Worm (Caenorhabditis elegans) whole organism, L1 larva: Measurements from ENCODE around the gene popl-1.

ENCODE experiments used
- C04F5.9 ChIP-seq: sonication (generic microtip); optimal IDR thresholded peaks from 2 replicates; lab custom pipeline; 2016; ENCODE audit warnings: missing genetic modification characterization, missing compliant biosample characterization
- C16A3.4 ChIP-seq: fragments of 150-350 bp; optimal IDR thresholded peaks from 2 replicates; lab custom pipeline; 2014; ENCODE audit warnings: missing biosample characterization, missing genetic modification characterization
- C34B4.2 ChIP-seq: sonication (generic microtip); optimal IDR thresholded peaks from 2 replicates; lab custom pipeline; 2017; ENCODE audit warnings: mild to moderate bottlenecking, missing genetic modification characterization, missing compliant biosample characterization
- F16B12.6 ChIP-seq: fragments of 150-350 bp; optimal IDR thresholded peaks from 2 replicates; lab custom pipeline; 2014; ENCODE audit warnings: missing biosample characterization, missing genetic modification characterization
- Y116A8C.19 ChIP-seq: sonication (generic microtip); optimal IDR thresholded peaks from 2 replicates; lab custom pipeline; 2016; ENCODE audit warnings: missing compliant biosample characterization, missing genetic modification characterization, borderline replicate concordance
- blmp-1 ChIP-seq: fragments of 150-350 bp; optimal IDR thresholded peaks from 2 replicates; lab custom pipeline; 2014; ENCODE audit warnings: missing biosample characterization, missing genetic modification characterization
- ceh-63 ChIP-seq: fragments of 200-800 bp; sonication (Bioruptor generic); optimal IDR thresholded peaks from 2 replicates; lab custom pipeline; 2018; ENCODE audit warnings: mild to moderate bottlenecking, missing genetic modification characterization, missing compliant biosample characterization
- ceh-8 ChIP-seq: fragments of 200-800 bp; sonication (Bioruptor generic); optimal IDR thresholded peaks from 2 replicates; lab custom pipeline; 2018; ENCODE audit warnings: mild to moderate bottlenecking, missing genetic modification characterization, moderate library complexity, missing compliant biosample characterization
- ceh-88 ChIP-seq: fragments of 200-800 bp; sonication (Bioruptor generic); IDR thresholded peaks from 2 replicates; pipeline ENCODE4 v1.3.6; 2022; ENCODE audit warnings: missing genetic modification characterization, missing compliant biosample characterization
- ces-1 ChIP-seq: fragments of 150-350 bp; optimal IDR thresholded peaks from 2 replicates; lab custom pipeline; 2014; ENCODE audit warnings: missing biosample characterization, missing genetic modification reagents, missing genetic modification characterization
- dpl-1 ChIP-seq, 3 experiments: fragments of 150-350 bp in 2 of 3; sonication (generic microtip) in 1 of 3; optimal IDR thresholded peaks; 2 replicates each; lab custom pipeline; 2014 to 2017; ENCODE audit warnings: missing biosample characterization in 3 of 3, missing genetic modification characterization in 3 of 3, missing genetic modification reagents in 3 of 3
- dsc-1 ChIP-seq: sonication (generic microtip); optimal IDR thresholded peaks from 2 replicates; lab custom pipeline; 2016; ENCODE audit warnings: mild to moderate bottlenecking, missing genetic modification characterization, missing compliant biosample characterization
- egl-13 ChIP-seq: sonication (generic microtip); optimal IDR thresholded peaks from 2 replicates; lab custom pipeline; 2016; ENCODE audit warnings: missing genotype, missing genetic modification reagents, missing genetic modification characterization, missing compliant biosample characterization
- egl-27 ChIP-seq, 2 experiments: fragments of 150-350 bp in 1 of 2; sonication (generic microtip); optimal IDR thresholded peaks; 3 replicates each; lab custom pipeline; 2017 to 2018; ENCODE audit warnings: missing biosample characterization in 2 of 2, missing genetic modification characterization in 2 of 2, missing genetic modification reagents in 2 of 2
- elt-2 ChIP-seq: sonication (generic microtip); optimal IDR thresholded peaks from 2 replicates; lab custom pipeline; 2016; ENCODE audit warnings: missing genetic modification characterization, mild to moderate bottlenecking, inconsistent platforms, missing compliant biosample characterization, missing genetic modification reagents
- elt-3 ChIP-seq, 6 experiments: fragments of 150-350 bp in 1 of 6; sonication (generic microtip); optimal IDR thresholded peaks; 2 replicates each; lab custom pipeline; 2017 to 2018; ENCODE audit warnings: missing biosample characterization in 6 of 6, missing genetic modification characterization in 6 of 6, inconsistent platforms in 1 of 6
- fkh-4 ChIP-seq: sonication (generic microtip); optimal IDR thresholded peaks from 2 replicates; lab custom pipeline; 2016; ENCODE audit warnings: missing compliant biosample characterization, missing genetic modification characterization, borderline replicate concordance
- grh-1 ChIP-seq: fragments of 200-800 bp; sonication (Bioruptor generic); IDR thresholded peaks from 2 replicates; pipeline ENCODE4 v1.3.6; 2022; ENCODE audit warnings: missing genetic modification reagents, missing genetic modification characterization, missing compliant biosample characterization
- hpl-2 ChIP-seq: fragments of 150-350 bp; optimal IDR thresholded peaks from 2 replicates; lab custom pipeline; 2014; ENCODE audit warnings: missing biosample characterization, missing genetic modification reagents, missing genetic modification characterization
- irx-1 ChIP-seq: sonication (generic microtip); optimal IDR thresholded peaks from 2 replicates; lab custom pipeline; 2016; ENCODE audit warnings: missing genetic modification characterization, missing compliant biosample characterization
- jun-1 ChIP-seq: fragments of 150-350 bp; optimal IDR thresholded peaks from 2 replicates; lab custom pipeline; 2014; ENCODE audit warnings: missing biosample characterization, missing genetic modification reagents, missing genetic modification characterization
- lin-15B ChIP-seq: fragments of 150-350 bp; sonication (generic microtip); optimal IDR thresholded peaks from 3 replicates; lab custom pipeline; 2014; ENCODE audit warnings: missing biosample characterization, missing genetic modification characterization
- lin-35 ChIP-seq, 2 experiments: fragments of 150-350 bp; optimal IDR thresholded peaks; 2 replicates each; lab custom pipeline; 2014; ENCODE audit warnings: missing biosample characterization in 2 of 2, missing genetic modification characterization in 2 of 2, missing genetic modification reagents in 2 of 2
- lin-39 ChIP-seq: fragments of 150-350 bp; optimal IDR thresholded peaks from 2 replicates; lab custom pipeline; 2014; ENCODE audit warnings: missing biosample characterization, missing genetic modification reagents, missing genetic modification characterization
- lir-3 ChIP-seq: sonication (generic microtip); optimal IDR thresholded peaks from 2 replicates; lab custom pipeline; 2016; ENCODE audit warnings: mild to moderate bottlenecking, missing genetic modification characterization, moderate library complexity, missing compliant biosample characterization; ENCODE audit not compliant: poor library complexity
- lsy-2 ChIP-seq, 2 experiments: fragments of 150-350 bp; optimal IDR thresholded peaks; 2 replicates each; lab custom pipeline; 2014; ENCODE audit warnings: missing biosample characterization in 2 of 2, missing genetic modification characterization in 2 of 2
- mdl-1 ChIP-seq, 2 experiments: fragments of 150-350 bp; optimal IDR thresholded peaks; 2 replicates each; lab custom pipeline; 2014 to 2017; ENCODE audit warnings: missing biosample characterization in 2 of 2, missing genetic modification characterization in 2 of 2, inconsistent platforms in 1 of 2
- nhr-11 ChIP-seq: fragments of 150-350 bp; optimal IDR thresholded peaks from 2 replicates; lab custom pipeline; 2014; ENCODE audit warnings: missing biosample characterization, missing genetic modification characterization
- nhr-12 ChIP-seq: sonication (generic microtip); optimal IDR thresholded peaks from 2 replicates; lab custom pipeline; 2017; ENCODE audit warnings: missing biosample characterization, missing genetic modification characterization
- nhr-19 ChIP-seq: fragments of 200-800 bp; sonication (Bioruptor generic); conservative IDR thresholded peaks from 2 replicates; pipeline ENCODE4 v1.3.6; 2022; ENCODE audit warnings: missing genetic modification characterization, missing compliant biosample characterization
- nhr-20 ChIP-seq: sonication (generic microtip); optimal IDR thresholded peaks from 2 replicates; lab custom pipeline; 2016; ENCODE audit warnings: mild to moderate bottlenecking, missing genetic modification characterization, missing compliant biosample characterization
- nhr-28 ChIP-seq: fragments of 150-350 bp; optimal IDR thresholded peaks from 2 replicates; lab custom pipeline; 2014; ENCODE audit warnings: missing biosample characterization, missing genetic modification characterization
- nhr-71 ChIP-seq: sonication (generic microtip); optimal IDR thresholded peaks from 2 replicates; lab custom pipeline; 2016; ENCODE audit warnings: mild to moderate bottlenecking, missing genetic modification characterization, moderate library complexity, missing compliant biosample characterization
- nhr-77 ChIP-seq: fragments of 150-350 bp; optimal IDR thresholded peaks from 2 replicates; lab custom pipeline; 2014; ENCODE audit warnings: missing biosample characterization, missing genetic modification characterization
- nhr-84 ChIP-seq: sonication (generic microtip); optimal IDR thresholded peaks from 2 replicates; lab custom pipeline; 2017; ENCODE audit warnings: missing biosample characterization, missing genetic modification characterization
- nhr-90 ChIP-seq: sonication (generic microtip); optimal IDR thresholded peaks from 2 replicates; lab custom pipeline; 2016; ENCODE audit warnings: mild to moderate bottlenecking, missing genetic modification characterization, missing compliant biosample characterization; ENCODE audit not compliant: poor library complexity
- pag-3 ChIP-seq: sonication (generic microtip); optimal IDR thresholded peaks from 2 replicates; lab custom pipeline; 2017; ENCODE audit warnings: missing genetic modification characterization, mild to moderate bottlenecking, missing compliant biosample characterization, antibody characterized with exemption, borderline replicate concordance; ENCODE audit not compliant: insufficient read depth
- pax-3 ChIP-seq: fragments of 200-800 bp; sonication (Bioruptor generic); optimal IDR thresholded peaks from 2 replicates; lab custom pipeline; 2018; ENCODE audit warnings: mild to moderate bottlenecking, missing genetic modification characterization, moderate library complexity, missing compliant biosample characterization
- pqm-1 ChIP-seq: sonication (generic microtip); optimal IDR thresholded peaks from 3 replicates; lab custom pipeline; 2017; ENCODE audit warnings: missing biosample characterization, missing genetic modification characterization
- rnt-1 ChIP-seq: sonication (generic microtip); optimal IDR thresholded peaks from 2 replicates; lab custom pipeline; 2016; ENCODE audit warnings: mild to moderate bottlenecking, missing genetic modification characterization, moderate library complexity, missing compliant biosample characterization
- snpc-4 ChIP-seq: fragments of 150-350 bp; optimal IDR thresholded peaks from 2 replicates; lab custom pipeline; 2014; ENCODE audit warnings: missing biosample characterization, missing genetic modification characterization
- snu-23 ChIP-seq: sonication (generic microtip); optimal IDR thresholded peaks from 2 replicates; lab custom pipeline; 2016; ENCODE audit warnings: missing genetic modification characterization, missing compliant biosample characterization
- swsn-7 ChIP-seq: sonication (generic microtip); optimal IDR thresholded peaks from 2 replicates; lab custom pipeline; 2016; ENCODE audit warnings: missing genetic modification characterization, missing compliant biosample characterization
- tlp-1 ChIP-seq: fragments of 150-350 bp; optimal IDR thresholded peaks from 2 replicates; lab custom pipeline; 2014; ENCODE audit warnings: missing biosample characterization, missing genetic modification characterization
- unc-130 ChIP-seq: fragments of 150-350 bp; optimal IDR thresholded peaks from 2 replicates; lab custom pipeline; 2017; ENCODE audit warnings: missing biosample characterization, missing genetic modification characterization, inconsistent platforms
- unc-30 ChIP-seq: sonication (generic microtip); optimal IDR thresholded peaks from 2 replicates; lab custom pipeline; 2017; ENCODE audit warnings: missing biosample characterization, missing genetic modification characterization
- unc-62 ChIP-seq: fragments of 150-350 bp; optimal IDR thresholded peaks from 2 replicates; lab custom pipeline; 2014; ENCODE audit warnings: missing biosample characterization, missing genetic modification reagents, missing genetic modification characterization
- unc-86 ChIP-seq: sonication (generic microtip); optimal IDR thresholded peaks from 2 replicates; lab custom pipeline; 2016; ENCODE audit warnings: missing genetic modification characterization, missing compliant biosample characterization
- unc-98 ChIP-seq: fragments of 200-800 bp; sonication (Bioruptor generic); IDR thresholded peaks from 2 replicates; pipeline ENCODE4 v1.3.6; 2022; ENCODE audit warnings: missing genetic modification characterization, missing compliant biosample characterization
- vab-15 ChIP-seq: sonication (generic microtip); optimal IDR thresholded peaks from 2 replicates; lab custom pipeline; 2017; ENCODE audit warnings: missing genotype, mild to moderate bottlenecking, missing genetic modification characterization, missing compliant biosample characterization
- zag-1 ChIP-seq: fragments of 150-350 bp; optimal IDR thresholded peaks from 2 replicates; lab custom pipeline; 2014; ENCODE audit warnings: missing biosample characterization, missing genetic modification characterization
- zip-4 ChIP-seq: fragments of 200-800 bp; sonication (Bioruptor generic); optimal IDR thresholded peaks from 2 replicates; lab custom pipeline; 2018; ENCODE audit warnings: mild to moderate bottlenecking, missing genetic modification characterization, moderate library complexity, missing compliant biosample characterization

popl-1 gene

DNA sequence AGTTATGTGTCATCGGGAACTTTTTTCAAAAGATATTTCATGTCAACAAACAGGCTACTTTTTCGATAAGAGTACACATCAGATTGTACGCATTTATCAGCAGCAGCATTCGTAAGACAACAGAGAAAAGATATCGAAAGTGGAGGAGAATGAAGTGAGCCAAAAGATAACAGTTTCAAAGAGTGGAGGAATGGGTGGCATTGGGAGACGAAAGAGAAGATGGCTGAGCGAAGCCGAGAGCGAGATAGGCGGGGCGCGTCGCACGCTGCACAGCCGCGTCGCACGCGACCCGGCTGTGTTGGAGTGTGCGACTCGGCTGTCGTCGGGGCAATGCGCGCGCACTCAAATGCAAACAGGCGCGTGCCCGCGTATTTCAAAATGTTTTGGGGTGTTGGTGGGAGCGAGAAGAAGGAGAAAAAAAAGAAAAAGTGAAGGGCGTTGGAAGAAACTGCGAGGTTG lies 33.4 kb upstream of the popl-1 start:
- no peak for TF ChIP-seq ceh-63 (GFP tag; lab: Kevin White, UChicago)
- TF ChIP-seq hpl-2: no peak
- peak; percentile 55 for TF ChIP-seq zip-4 (GFP tag; lab: Kevin White, UChicago)
- peak; percentile 80 to 84 for TF ChIP-seq lsy-2 (tag; optimal IDR thresholded peaks at IDR 0.05; lab: Kevin White, UChicago)
- TF ChIP-seq lin-15B (tag; lab: Kevin White, UChicago): peak; percentile 69
- no peak for TF ChIP-seq Y116A8C.19 (tag; lab: Kevin White, UChicago)
- no peak for TF ChIP-seq egl-27 (tag; optimal IDR thresholded peaks at IDR 0.05; lab: Kevin White, UChicago)
- peak; percentile 90 for TF ChIP-seq nhr-20 (tag; lab: Kevin White, UChicago)
- peak; percentile 84 for TF ChIP-seq nhr-90 (tag; lab: Kevin White, UChicago)
- no peak for TF ChIP-seq zag-1 (tag; lab: Kevin White, UChicago)
- TF ChIP-seq lin-35 (GFP tag; optimal IDR thresholded peaks at IDR 0.05; lab: Kevin White, UChicago): peak; percentile 79 to 83
- TF ChIP-seq elt-3 (tag; optimal IDR thresholded peaks at IDR 0.05; lab: Kevin White, UChicago): peak in 2 of 6 experiments; percentile 21 to 53
- TF ChIP-seq nhr-84: no peak
- TF ChIP-seq ceh-8 (GFP tag; lab: Kevin White, UChicago): peak; percentile 62
- TF ChIP-seq unc-130 (tag; lab: Kevin White, UChicago): peak; percentile 68
- TF ChIP-seq mdl-1 (tag; optimal IDR thresholded peaks at IDR 0.05; lab: Kevin White, UChicago): peak; percentile 22 to 89
- TF ChIP-seq grh-1 (GFP tag; lab: Robert Waterston, UW): peak; percentile 58
- TF ChIP-seq pax-3: peak; percentile 69
- peak; percentile 78 to 83 (median 78) for TF ChIP-seq dpl-1 (GFP tag; optimal IDR thresholded peaks at IDR 0.05; lab: Kevin White, UChicago)
- TF ChIP-seq tlp-1 (tag; lab: Kevin White, UChicago): no peak
- no peak for TF ChIP-seq nhr-12
- TF ChIP-seq elt-2: peak; percentile 96
- TF ChIP-seq lir-3 (tag; lab: Kevin White, UChicago): no peak
- no peak for TF ChIP-seq unc-62 (GFP tag; lab: Kevin White, UChicago)
- TF ChIP-seq nhr-11 (tag; lab: Kevin White, UChicago): no peak
- TF ChIP-seq rnt-1: peak; percentile 82
- no peak for TF ChIP-seq lin-39 (tag; lab: Kevin White, UChicago)
- peak; percentile 11 for TF ChIP-seq C34B4.2
- TF ChIP-seq C04F5.9 (tag; lab: Kevin White, UChicago): peak; percentile 11
- peak; percentile 63 for TF ChIP-seq F16B12.6 (tag; lab: Kevin White, UChicago)
- peak; percentile 64 for TF ChIP-seq unc-86 (tag; lab: Kevin White, UChicago)
- TF ChIP-seq egl-13 (tag; lab: Kevin White, UChicago): peak; percentile 66
- TF ChIP-seq ceh-88: peak; percentile 76
- TF ChIP-seq C16A3.4 (tag; lab: Kevin White, UChicago): peak; percentile 78
- TF ChIP-seq pqm-1 (tag; lab: Kevin White, UChicago): peak; percentile 86
- TF ChIP-seq fkh-4 (tag; lab: Kevin White, UChicago): peak; percentile 15
- no peak for TF ChIP-seq nhr-28 (tag; lab: Kevin White, UChicago)
- no peak for TF ChIP-seq ces-1 (GFP tag; lab: Kevin White, UChicago)
- peak; percentile 82 for TF ChIP-seq blmp-1 (tag; lab: Kevin White, UChicago)
- TF ChIP-seq irx-1 (tag; lab: Kevin White, UChicago): peak; percentile 64
- TF ChIP-seq nhr-77 (tag; lab: Kevin White, UChicago): peak; percentile 50
- peak; percentile 91 for TF ChIP-seq nhr-19 (GFP tag; lab: Robert Waterston, UW)
- no peak for TF ChIP-seq unc-30 (tag; lab: Kevin White, UChicago)
- no peak for TF ChIP-seq pag-3 (tag; lab: Kevin White, UChicago)
- no peak for TF ChIP-seq vab-15 (tag; lab: Kevin White, UChicago)
- peak; percentile 91 for TF ChIP-seq swsn-7
- TF ChIP-seq snu-23 (GFP tag; lab: Kevin White, UChicago): peak; percentile 93
- TF ChIP-seq dsc-1 (tag; lab: Kevin White, UChicago): peak; percentile 85
- TF ChIP-seq unc-98: peak; percentile 42; the same call in 1 of the 2 replicates
- peak; percentile 49 for TF ChIP-seq snpc-4 (tag; lab: Kevin White, UChicago)
- TF ChIP-seq jun-1 (tag; lab: Kevin White, UChicago): peak; percentile 89
- peak; percentile 94 for TF ChIP-seq nhr-71 (tag; lab: Kevin White, UChicago)
